Worm (Caenorhabditis elegans) whole organism, early embryonic: ENCODE data around the gene T04A11.1.
"Not testable (repeated sequence)": the region's sequence is repeated elsewhere in the genome, so short reads cannot be mapped to it uniquely, and the experiment has no call there.

Experiments
- B0310.2 ChIP-seq: sonication (generic microtip); optimal IDR thresholded peaks from 2 replicates; lab custom pipeline; 2016; ENCODE audit warnings: mild to moderate bottlenecking, missing genetic modification characterization, missing compliant biosample characterization
- aly-1 ChIP-seq: sonication (generic microtip); optimal IDR thresholded peaks from 2 replicates; lab custom pipeline; 2016; ENCODE audit warnings: missing genetic modification characterization, missing compliant biosample characterization
- ama-1 ChIP-seq: fragments of 150-350 bp; optimal IDR thresholded peaks from 2 replicates; lab custom pipeline; 2014
- ceh-13 ChIP-seq: fragments of 200-800 bp; sonication (Bioruptor generic); optimal IDR thresholded peaks from 2 replicates; lab custom pipeline; 2018; ENCODE audit warnings: mild to moderate bottlenecking, missing genetic modification characterization, missing compliant biosample characterization
- ceh-36 ChIP-seq: sonication (generic microtip); optimal IDR thresholded peaks from 2 replicates; lab custom pipeline; 2016; ENCODE audit warnings: missing genetic modification characterization, inconsistent platforms, missing compliant biosample characterization
- ets-7 ChIP-seq: sonication (generic microtip); optimal IDR thresholded peaks from 2 replicates; lab custom pipeline; 2016; ENCODE audit warnings: missing genotype, missing genetic modification characterization, missing compliant biosample characterization
- flt-1 ChIP-seq: fragments of 200-800 bp; sonication (Bioruptor generic); IDR thresholded peaks from 2 replicates; pipeline ENCODE4 v1.3.6; 2022; ENCODE audit warnings: missing genetic modification characterization, missing compliant biosample characterization
- hnd-1 ChIP-seq: sonication (generic microtip); optimal IDR thresholded peaks from 2 replicates; lab custom pipeline; 2016; ENCODE audit warnings: missing genetic modification characterization, missing compliant biosample characterization
- scrt-1 ChIP-seq: fragments of 200-800 bp; sonication (Bioruptor generic); IDR thresholded peaks from 2 replicates; pipeline ENCODE4 v1.3.6; 2022; ENCODE audit warnings: missing genetic modification characterization, missing compliant biosample characterization
- sea-1 ChIP-seq: fragments of 200-800 bp; sonication (Bioruptor generic); conservative IDR thresholded peaks from 2 replicates; pipeline ENCODE4 v1.3.6; 2022; ENCODE audit warnings: missing genetic modification characterization, missing compliant biosample characterization
- tbx-11 ChIP-seq: fragments of 200-800 bp; sonication (Bioruptor generic); IDR thresholded peaks from 2 replicates; pipeline ENCODE4 v1.3.6; 2022; ENCODE audit warnings: missing genetic modification characterization, missing compliant biosample characterization
- tbx-37 ChIP-seq: fragments of 200-800 bp; sonication (Bioruptor generic); conservative IDR thresholded peaks from 2 replicates; pipeline ENCODE4 v1.3.6; 2022; ENCODE audit warnings: missing genetic modification reagents, missing genetic modification characterization, missing compliant biosample characterization
- tra-4 ChIP-seq: sonication (generic microtip); optimal IDR thresholded peaks from 2 replicates; lab custom pipeline; 2017; ENCODE audit warnings: missing genetic modification characterization, missing compliant biosample characterization

DNA sequence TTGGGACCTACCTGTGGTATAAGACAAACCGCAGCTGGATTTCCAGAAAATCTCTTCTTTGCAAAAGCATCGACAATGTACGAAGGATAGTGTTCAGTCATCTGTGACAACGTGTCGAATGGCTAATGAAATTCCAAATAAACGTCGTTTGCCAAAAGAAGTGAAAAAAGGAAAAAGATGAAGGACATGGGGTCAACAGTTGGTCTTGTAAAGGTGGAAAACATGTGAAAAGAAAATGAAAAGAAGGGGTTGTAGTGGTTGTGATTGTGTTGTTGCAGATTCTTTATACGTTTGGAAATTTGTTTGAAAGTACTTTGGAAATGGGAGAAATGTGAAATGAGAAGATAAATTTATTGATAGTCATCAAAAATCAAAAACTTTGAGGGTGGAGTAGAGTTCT is 7.6 kb upstream of the T04A11.1 start, which contains the start of gene T04A11.4:
- TF ChIP-seq ceh-13 (GFP tag; lab: Kevin White, UChicago); flt-1 (GFP tag; lab: Robert Waterston, UW); ama-1; hnd-1; B0310.2 (tag; lab: Kevin White, UChicago); tbx-11 (GFP tag; lab: Robert Waterston, UW); sea-1 (GFP tag; lab: Robert Waterston, UW); aly-1; ceh-36 (tag; lab: Kevin White, UChicago); ets-7; tra-4 (tag; lab: Kevin White, UChicago); tbx-37 (GFP tag; lab: Robert Waterston, UW); scrt-1 (GFP tag; lab: Robert Waterston, UW): not testable (repeated sequence)
